Worm (Caenorhabditis elegans): ENCODE results near the gene E02H9.1.

- TF ChIP-seq madf-2 (tag; optimal IDR thresholded peaks at IDR 0.05) (no peak), eyg-1 (tag; optimal IDR thresholded peaks at IDR 0.05) (no peak), dve-1 (tag; optimal IDR thresholded peaks at IDR 0.05) (no peak), nhr-11 (tag; optimal IDR thresholded peaks at IDR 0.05) (no peak), ceh-34 (tag; optimal IDR thresholded peaks at IDR 0.05) (no peak), elt-4 (tag; optimal IDR thresholded peaks at IDR 0.05) (no peak), ceh-19 (GFP tag; optimal IDR thresholded peaks at IDR 0.05) (no peak), T23F11.4 (GFP tag; optimal IDR thresholded peaks at IDR 0.05) (no peak), pha-4 (tag; optimal IDR thresholded peaks at IDR 0.05) (no peak), hlh-15 (tag; optimal IDR thresholded peaks at IDR 0.05) (no peak), hlh-13 (GFP tag; optimal IDR thresholded peaks at IDR 0.05) (no peak), ets-4 (tag; optimal IDR thresholded peaks at IDR 0.05) (no peak), unc-3 (GFP tag; conservative IDR thresholded peaks at IDR 0.05) (no peak), unc-3 (tag; optimal IDR thresholded peaks at IDR 0.05) (no peak), ceh-22 (tag; optimal IDR thresholded peaks at IDR 0.05) (no peak)
Observed at ce11 chrIII:2474781-2475180, 6.5 kb downstream of the E02H9.1 start.

Measured in whole organism, late embryonic.